Worm (Caenorhabditis elegans) whole organism, L1 larva: ENCODE data around the gene gtl-1.
"Not testable (repeated sequence)": the region's sequence is repeated elsewhere in the genome, so short reads cannot be mapped to it uniquely, and the experiment has no call there.

Experiments used
- blmp-1 ChIP-seq: fragments of 150-350 bp; optimal IDR thresholded peaks from 2 replicates; lab custom pipeline; 2014; ENCODE audit warnings: missing biosample characterization, missing genetic modification characterization
- ceh-82 ChIP-seq, 3 experiments: fragments of 150-350 bp in 1 of 3; sonication (generic microtip) in 2 of 3; optimal IDR thresholded peaks; 2 replicates each; lab custom pipeline; 2014 to 2017; ENCODE audit warnings: missing biosample characterization in 3 of 3, missing genetic modification characterization in 3 of 3
- ceh-90 ChIP-seq: sonication (generic microtip); optimal IDR thresholded peaks from 2 replicates; lab custom pipeline; 2016; ENCODE audit warnings: missing genetic modification characterization, missing compliant biosample characterization
- dpl-1 ChIP-seq, 3 experiments: fragments of 150-350 bp in 2 of 3; sonication (generic microtip) in 1 of 3; optimal IDR thresholded peaks; 2 replicates each; lab custom pipeline; 2014 to 2017; ENCODE audit warnings: missing biosample characterization in 3 of 3, missing genetic modification characterization in 3 of 3, missing genetic modification reagents in 3 of 3
- efl-1 ChIP-seq, 4 experiments: fragments of 150-350 bp; optimal IDR thresholded peaks in 3 of 4; peaks in 1 of 4; 1 replicate in 1 of 4; 2 replicates in 3 of 4; lab custom pipeline; 2014; ENCODE audit warnings: missing biosample characterization in 2 of 4, missing genetic modification characterization in 2 of 4, missing genetic modification reagents in 2 of 4
- isw-1 ChIP-seq: fragments of 200-800 bp; sonication (Bioruptor generic); IDR thresholded peaks from 2 replicates; pipeline ENCODE4 v1.3.6; 2022; ENCODE audit warnings: missing genetic modification characterization, missing compliant biosample characterization
- lin-13 ChIP-seq: fragments of 150-350 bp; optimal IDR thresholded peaks from 2 replicates; lab custom pipeline; 2014; ENCODE audit warnings: missing biosample characterization, missing genetic modification reagents, missing genetic modification characterization
- lin-35 ChIP-seq, 2 experiments: fragments of 150-350 bp; optimal IDR thresholded peaks; 2 replicates each; lab custom pipeline; 2014; ENCODE audit warnings: missing biosample characterization in 2 of 2, missing genetic modification characterization in 2 of 2, missing genetic modification reagents in 2 of 2
- lsy-2 ChIP-seq, 2 experiments: fragments of 150-350 bp; optimal IDR thresholded peaks; 2 replicates each; lab custom pipeline; 2014; ENCODE audit warnings: missing biosample characterization in 2 of 2, missing genetic modification characterization in 2 of 2
- nhr-19 ChIP-seq: fragments of 200-800 bp; sonication (Bioruptor generic); conservative IDR thresholded peaks from 2 replicates; pipeline ENCODE4 v1.3.6; 2022; ENCODE audit warnings: missing genetic modification characterization, missing compliant biosample characterization
- rnt-1 ChIP-seq: sonication (generic microtip); optimal IDR thresholded peaks from 2 replicates; lab custom pipeline; 2016; ENCODE audit warnings: mild to moderate bottlenecking, missing genetic modification characterization, moderate library complexity, missing compliant biosample characterization
- sox-4 ChIP-seq: sonication (generic microtip); optimal IDR thresholded peaks from 2 replicates; lab custom pipeline; 2016; ENCODE audit warnings: missing genetic modification characterization, missing compliant biosample characterization
- sptf-1 ChIP-seq: fragments of 150-350 bp; optimal IDR thresholded peaks from 2 replicates; lab custom pipeline; 2014; ENCODE audit warnings: missing biosample characterization, missing genetic modification characterization
- tlp-1 ChIP-seq: fragments of 150-350 bp; optimal IDR thresholded peaks from 2 replicates; lab custom pipeline; 2014; ENCODE audit warnings: missing biosample characterization, missing genetic modification characterization
- unc-130 ChIP-seq: fragments of 150-350 bp; optimal IDR thresholded peaks from 2 replicates; lab custom pipeline; 2017; ENCODE audit warnings: missing biosample characterization, missing genetic modification characterization, inconsistent platforms
- xbp-1 ChIP-seq: sonication (generic microtip); optimal IDR thresholded peaks from 2 replicates; lab custom pipeline; 2016; ENCODE audit warnings: missing genetic modification characterization, missing compliant biosample characterization
- ztf-4 ChIP-seq: fragments of 150-350 bp; optimal IDR thresholded peaks from 2 replicates; lab custom pipeline; 2014; ENCODE audit warnings: missing biosample characterization, missing genetic modification characterization

The gtl-1 gene

ce11 chrIV:11210781-11211256 is 48.5 kb downstream of the gtl-1 start, which contains the start of gene adk-1:
Gene adk-1, minus strand, starts transcription at chrIV:11210831.
- no peak for TF ChIP-seq ceh-90 (tag; lab: Kevin White, UChicago)
- TF ChIP-seq ztf-4 (tag; lab: Kevin White, UChicago) = no peak
- peak; percentile 11 to 49 for TF ChIP-seq lsy-2 (tag; optimal IDR thresholded peaks at IDR 0.05; lab: Kevin White, UChicago)
- peak in 2 of 3 experiments; percentile 57 to 75 for TF ChIP-seq dpl-1 (GFP tag; optimal IDR thresholded peaks at IDR 0.05; lab: Kevin White, UChicago)
- TF ChIP-seq efl-1 (optimal IDR thresholded peaks at IDR 0.05; lab: Kevin White, UChicago) = peak in 1 of 2 experiments; percentile 68
- TF ChIP-seq efl-1 (GFP tag; optimal IDR thresholded peaks at IDR 0.05 in 1 of 2; lab: Kevin White, UChicago) = peak; percentile 73 to 97
- peak; percentile 12 to 68 for TF ChIP-seq lin-35 (GFP tag; optimal IDR thresholded peaks at IDR 0.05; lab: Kevin White, UChicago)
- TF ChIP-seq xbp-1 (tag; lab: Kevin White, UChicago) = peak; percentile 2
- peak; percentile 6 for TF ChIP-seq blmp-1 (tag; lab: Kevin White, UChicago)

- no peak for TF ChIP-seq ztf-4 (tag; lab: Kevin White, UChicago)
- TF ChIP-seq lin-13 (GFP tag; lab: Kevin White, UChicago) = no peak
- TF ChIP-seq unc-130 = no peak
- TF ChIP-seq sox-4 = no peak
Observed at ce11 chrIV:11207186-11207585, 52.1 kb downstream of the gtl-1 start, which contains the start of gene R07H5.9. Gene R07H5.9, plus strand, starts transcription at chrIV:11207486.

ce11 chrIV:11202389-11202788 is 56.9 kb downstream of the gtl-1 start, which contains the start of gene R07H5.11:
Gene R07H5.11, plus strand, starts transcription at chrIV:11202768.
- not testable (repeated sequence) for TF ChIP-seq sptf-1; ceh-82 (tag; optimal IDR thresholded peaks at IDR 0.05; lab: Kevin White, UChicago); tlp-1 (tag; lab: Kevin White, UChicago)

ce11 chrIV:11200682-11201081 is 58.7 kb downstream of the gtl-1 start:
- peak; percentile 30 for TF ChIP-seq nhr-19 (GFP tag; lab: Robert Waterston, UW)
- TF ChIP-seq, all 84 proteins: peak for 1; not testable (repeated sequence) for 83

ce11 chrIV:11198983-11199382 is 60.4 kb downstream of the gtl-1 start, which contains the start of gene R07H5.16:
Gene R07H5.16, plus strand, starts transcription at chrIV:11199330.
- peak; percentile 2 for TF ChIP-seq rnt-1 (tag; lab: Kevin White, UChicago)
- TF ChIP-seq isw-1 (GFP tag; lab: Robert Waterston, UW) = peak; percentile 15; the same call in 1 of the 2 replicates
